Worm (Caenorhabditis elegans): ENCODE measurements around the gene rpoa-1.

The rpoa-1 gene

ce11 chrII:13721218-13721617 is 26.6 kb upstream of the rpoa-1 start, which contains the start of gene sre-46:
sre-46 (minus strand) TSS chrII:13721318.
- no peak for TF ChIP-seq dmd-6 (GFP tag; IDR thresholded peaks at IDR 0.05)
- no peak for TF ChIP-seq arid-1 (GFP tag; conservative IDR thresholded peaks at IDR 0.05)
- no peak for TF ChIP-seq lin-1 (GFP tag; IDR thresholded peaks at IDR 0.05)
- TF ChIP-seq mdl-1 (tag; optimal IDR thresholded peaks at IDR 0.05): no peak
- TF ChIP-seq mes-2 (tag; optimal IDR thresholded peaks at IDR 0.05; ENCODE audit: poor library complexity, severe bottlenecking): no peak
- no peak for TF ChIP-seq daf-16 (GFP tag; optimal IDR thresholded peaks at IDR 0.05)
- TF ChIP-seq daf-16 (tag; optimal IDR thresholded peaks at IDR 0.05): no peak
- no peak for TF ChIP-seq aly-2 (tag; optimal IDR thresholded peaks at IDR 0.05)
- TF ChIP-seq mxl-2 (GFP tag; conservative IDR thresholded peaks at IDR 0.05): no peak
- no peak for TF ChIP-seq Y75B8A.6 (GFP tag; IDR thresholded peaks at IDR 0.05)
- no peak for TF ChIP-seq daf-19 (GFP tag; conservative IDR thresholded peaks at IDR 0.05)
- no peak for TF ChIP-seq snpc-1.2 (GFP tag; IDR thresholded peaks at IDR 0.05)
- TF ChIP-seq rbr-2 (tag; optimal IDR thresholded peaks at IDR 0.05): no peak
- TF ChIP-seq lin-29 (GFP tag; IDR thresholded peaks at IDR 0.05): no peak
- no peak for TF ChIP-seq nhr-76 (tag; optimal IDR thresholded peaks at IDR 0.05)
- TF ChIP-seq mxl-3 (GFP tag; optimal IDR thresholded peaks at IDR 0.05): no peak
- no peak for TF ChIP-seq ztf-7 (tag; optimal IDR thresholded peaks at IDR 0.05)
- TF ChIP-seq ces-1 (GFP tag; optimal IDR thresholded peaks at IDR 0.05): no peak
- no peak for TF ChIP-seq F49E8.2 (tag; optimal IDR thresholded peaks at IDR 0.05; ENCODE audit: borderline replicate concordance)
- TF ChIP-seq ceh-20 (GFP tag; IDR thresholded peaks at IDR 0.05): no peak
- TF ChIP-seq hlh-11 (tag; optimal IDR thresholded peaks at IDR 0.05): no peak

DNA sequence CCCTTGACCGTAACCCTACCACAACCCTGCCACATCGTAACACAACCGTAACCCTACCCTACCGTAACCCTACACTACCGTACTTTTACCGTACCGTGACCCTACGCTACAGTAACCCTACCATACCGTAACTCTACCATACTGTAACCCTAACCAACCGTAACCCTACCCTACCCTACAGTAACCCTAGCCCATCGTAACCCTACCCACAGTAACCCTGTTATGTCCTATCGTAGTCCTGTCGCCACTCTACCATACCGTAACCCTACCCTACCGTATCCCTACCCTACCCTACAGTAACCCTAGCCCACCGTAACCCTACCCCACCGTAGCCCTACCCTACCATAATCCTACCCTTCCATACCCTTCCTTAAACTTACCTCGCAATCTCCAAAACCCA is 26.1 kb upstream of the rpoa-1 start:
- TF ChIP-seq unc-62 (GFP tag; optimal IDR thresholded peaks at IDR 0.05 in 1 of 2) (peak in 1 of 2 experiments; percentile 83), unc-62 (tag; optimal IDR thresholded peaks at IDR 0.05) (no peak), nhr-42 (GFP tag; IDR thresholded peaks at IDR 0.05) (peak; percentile 56; the same call in 1 of the 2 replicates), F37D6.2 (tag; optimal IDR thresholded peaks at IDR 0.05) (no peak), spr-1 (tag; optimal IDR thresholded peaks at IDR 0.05) (no peak), dpl-1 (GFP tag; optimal IDR thresholded peaks at IDR 0.05) (no peak)

ce11 chrII:13717393-13718367 is 23.1 kb upstream of the rpoa-1 start:
- no peak for TF ChIP-seq hif-1 (tag; optimal IDR thresholded peaks at IDR 0.05)
- TF ChIP-seq spr-3 (GFP tag; optimal IDR thresholded peaks at IDR 0.05): no peak
- no peak for TF ChIP-seq ztf-7 (tag; optimal IDR thresholded peaks at IDR 0.05)
- no peak for TF ChIP-seq nhr-102 (tag; optimal IDR thresholded peaks at IDR 0.05)
- 0 out of 2 replicates have a peak, but pooled peaks have one; percentile 26 for TF ChIP-seq Y48G9A.11 (GFP tag; IDR thresholded peaks at IDR 0.05)
- TF ChIP-seq F44E2.7 (GFP tag; IDR thresholded peaks at IDR 0.05): no peak
- TF ChIP-seq hlh-30 (tag; optimal IDR thresholded peaks at IDR 0.05; ENCODE audit: insufficient read depth): no peak
- TF ChIP-seq saeg-2 (GFP tag; IDR thresholded peaks at IDR 0.05): no peak
- no peak for TF ChIP-seq snpc-4 (tag; optimal IDR thresholded peaks at IDR 0.05)
- TF ChIP-seq dmd-6 (GFP tag; IDR thresholded peaks at IDR 0.05): peak; percentile 13; the same call in 1 of the 2 replicates
- TF ChIP-seq zfp-3 (GFP tag; conservative IDR thresholded peaks at IDR 0.05): no peak
- TF ChIP-seq ama-1 (optimal IDR thresholded peaks at IDR 0.05): no peak
- TF ChIP-seq snpc-1.2 (GFP tag; IDR thresholded peaks at IDR 0.05): 0 out of 2 replicates have a peak, but pooled peaks have one; percentile 52
- no peak for TF ChIP-seq lin-39 (tag; optimal IDR thresholded peaks at IDR 0.05)
- no peak for TF ChIP-seq tag-97 (GFP tag; IDR thresholded peaks at IDR 0.05)
- TF ChIP-seq sdz-12 (GFP tag; optimal IDR thresholded peaks at IDR 0.05): no peak
- no peak for TF ChIP-seq unc-62 (GFP tag; optimal IDR thresholded peaks at IDR 0.05 in 1 of 2)
- TF ChIP-seq unc-62 (tag; optimal IDR thresholded peaks at IDR 0.05): no peak
- TF ChIP-seq ceh-28 (tag; optimal IDR thresholded peaks at IDR 0.05): peak; percentile 98
- no peak for TF ChIP-seq nhr-77 (tag; optimal IDR thresholded peaks at IDR 0.05)
- TF ChIP-seq F49E8.2 (tag; optimal IDR thresholded peaks at IDR 0.05; ENCODE audit: borderline replicate concordance): peak; percentile 73
- no peak for TF ChIP-seq nhr-41 (GFP tag; IDR thresholded peaks at IDR 0.05)
- no peak for TF ChIP-seq ztf-11 (tag; optimal IDR thresholded peaks at IDR 0.05)
- TF ChIP-seq aha-1 (tag): no peak
- no peak for TF ChIP-seq zfp-2 (tag; optimal IDR thresholded peaks at IDR 0.05)
- TF ChIP-seq nhr-42 (GFP tag; IDR thresholded peaks at IDR 0.05): no peak
